Worm (Caenorhabditis elegans) whole organism, L3 larva: ENCODE data around the gene T14G8.6.

Source experiments
- ama-1 ChIP-seq: fragments of 150-350 bp; optimal IDR thresholded peaks from 2 replicates; lab custom pipeline; 2018
- ceh-28 ChIP-seq: fragments of 150-350 bp; optimal IDR thresholded peaks from 2 replicates; lab custom pipeline; 2014; ENCODE audit warnings: missing biosample characterization, missing genetic modification reagents, missing genetic modification characterization
- egl-27 ChIP-seq: sonication (generic microtip); optimal IDR thresholded peaks from 4 replicates; lab custom pipeline; 2017; ENCODE audit warnings: missing biosample characterization, missing genetic modification reagents, missing genetic modification characterization
- elt-3 ChIP-seq, 3 experiments: fragments of 150-350 bp in 1 of 3; sonication (generic microtip) in 2 of 3; optimal IDR thresholded peaks; 2 replicates in 2 of 3; 4 replicates in 1 of 3; lab custom pipeline; 2014 to 2017; ENCODE audit warnings: missing biosample characterization in 3 of 3, missing genetic modification characterization in 3 of 3
- fkh-10 ChIP-seq: sonication (generic microtip); optimal IDR thresholded peaks from 2 replicates; lab custom pipeline; 2017; ENCODE audit warnings: missing biosample characterization, missing genetic modification reagents, missing genetic modification characterization
- jun-1 ChIP-seq: fragments of 150-350 bp; optimal IDR thresholded peaks from 2 replicates; lab custom pipeline; 2014; ENCODE audit warnings: missing biosample characterization, missing genetic modification reagents, missing genetic modification characterization
- lsy-12 ChIP-seq: sonication (generic microtip); optimal IDR thresholded peaks from 2 replicates; lab custom pipeline; 2016; ENCODE audit warnings: mild to moderate bottlenecking, missing genetic modification characterization, missing compliant biosample characterization
- nhr-11 ChIP-seq: fragments of 150-350 bp; optimal IDR thresholded peaks from 2 replicates; lab custom pipeline; 2014; ENCODE audit warnings: missing biosample characterization, missing genetic modification characterization
- nhr-237 ChIP-seq: fragments of 150-350 bp; optimal IDR thresholded peaks from 2 replicates; lab custom pipeline; 2014; ENCODE audit warnings: missing biosample characterization, missing genetic modification characterization
- nhr-25 ChIP-seq: sonication (generic microtip); optimal IDR thresholded peaks from 2 replicates; lab custom pipeline; 2017; ENCODE audit warnings: missing biosample characterization, missing genetic modification characterization
- pha-4 ChIP-seq: fragments of 150-350 bp; optimal IDR thresholded peaks from 2 replicates; lab custom pipeline; 2014; ENCODE audit warnings: missing biosample characterization, missing genetic modification reagents, missing genetic modification characterization

ce11 chrX:12907502-12907901 lies 44.9 kb upstream of the T14G8.6 start, which contains the start of gene pqn-18:
- TF ChIP-seq elt-3 (tag; optimal IDR thresholded peaks at IDR 0.05; lab: Kevin White, UChicago) (no peak), ceh-28 (no peak), nhr-25 (tag; lab: Kevin White, UChicago) (no peak), lsy-12 (tag; lab: Kevin White, UChicago) (no peak), nhr-11 (no peak), fkh-10 (no peak), jun-1 (no peak), ama-1 (no peak), egl-27 (no peak), pha-4 (tag; lab: Kevin White, UChicago) (peak; percentile 15), nhr-237 (tag; lab: Kevin White, UChicago) (no peak)
